Fruit fly (Drosophila melanogaster) whole organism, embryonic: Measurements from ENCODE around the gene Cyt-c1L.

Experiments used
- Atf-2 ChIP-seq: fragments of 200-800 bp; sonication (Bioruptor generic); optimal IDR thresholded peaks from 2 replicates; lab custom pipeline; 2016; ENCODE audit warnings: missing biosample characterization, missing genetic modification characterization
- CG10147 ChIP-seq: fragments of 200-800 bp; sonication (Bioruptor generic); optimal IDR thresholded peaks from 2 replicates; lab custom pipeline; 2019; ENCODE audit warnings: missing biosample characterization, mild to moderate bottlenecking, missing genetic modification characterization, moderate library complexity
- CG10274 ChIP-seq: fragments of 200-800 bp; sonication (Bioruptor generic); optimal IDR thresholded peaks from 3 replicates; lab custom pipeline; 2017; ENCODE audit warnings: missing biosample characterization, mild to moderate bottlenecking, missing genetic modification characterization
- CG11085 ChIP-seq: fragments of 200-800 bp; sonication (Bioruptor generic); IDR thresholded peaks from 2 replicates; pipeline ENCODE4 v1.3.6; 2022; ENCODE audit warnings: missing biosample characterization, missing genetic modification characterization
- CG16863 ChIP-seq: fragments of 200-800 bp; sonication (Bioruptor generic); optimal IDR thresholded peaks from 3 replicates; lab custom pipeline; 2016; ENCODE audit warnings: missing biosample characterization, missing genetic modification characterization
- CG3065 ChIP-seq: fragments of 200-800 bp; sonication (Bioruptor generic); optimal IDR thresholded peaks from 2 replicates; lab custom pipeline; 2016; ENCODE audit warnings: missing biosample characterization, missing genetic modification characterization
- CG3281 ChIP-seq: fragments of 200-800 bp; sonication (Bioruptor generic); optimal IDR thresholded peaks from 3 replicates; lab custom pipeline; 2017; ENCODE audit warnings: missing biosample characterization, mild to moderate bottlenecking, missing genetic modification characterization
- CG34422 ChIP-seq: fragments of 200-800 bp; sonication (Bioruptor generic); IDR thresholded peaks from 3 replicates; pipeline ENCODE4 v1.3.6; 2022; ENCODE audit warnings: missing biosample characterization, missing genetic modification characterization
- CG4854 ChIP-seq: fragments of 200-800 bp; sonication (Bioruptor generic); optimal IDR thresholded peaks from 2 replicates; lab custom pipeline; 2016; ENCODE audit warnings: missing biosample characterization, missing genetic modification characterization, inconsistent platforms
- CG6765 ChIP-seq: fragments of 200-800 bp; sonication (Bioruptor generic); optimal IDR thresholded peaks from 3 replicates; lab custom pipeline; 2017; ENCODE audit warnings: missing biosample characterization, mild to moderate bottlenecking, missing genetic modification characterization
- CG7372 ChIP-seq: fragments of 200-800 bp; sonication (Bioruptor generic); IDR thresholded peaks from 2 replicates; pipeline ENCODE4 v1.3.6; 2022; ENCODE audit warnings: missing biosample characterization, missing genetic modification characterization
- CG7786 ChIP-seq: fragments of 200-800 bp; sonication (Bioruptor generic); optimal IDR thresholded peaks from 2 replicates; lab custom pipeline; 2016; ENCODE audit warnings: missing biosample characterization, missing genetic modification characterization
- CG7839 ChIP-seq: fragments of 200-800 bp; sonication (Bioruptor generic); optimal IDR thresholded peaks from 3 replicates; lab custom pipeline; 2018; ENCODE audit warnings: missing biosample characterization, mild to moderate bottlenecking, missing genetic modification characterization, moderate library complexity
- CG7963 ChIP-seq: fragments of 200-800 bp; sonication (Bioruptor generic); IDR thresholded peaks from 3 replicates; pipeline ENCODE4 v1.3.6; 2022; ENCODE audit warnings: missing biosample characterization, missing genetic modification characterization; ENCODE audit not compliant: partially characterized antibody
- CHES-1-like ChIP-seq: fragments of 200-800 bp; sonication (Bioruptor generic); optimal IDR thresholded peaks from 2 replicates; lab custom pipeline; 2016; ENCODE audit warnings: missing biosample characterization, missing genetic modification characterization
- CoRest ChIP-seq: fragments of 200-800 bp; sonication (Bioruptor generic); optimal IDR thresholded peaks from 3 replicates; lab custom pipeline; 2018; ENCODE audit warnings: missing biosample characterization, mild to moderate bottlenecking, missing genetic modification characterization, moderate library complexity
- D19A ChIP-seq: fragments of 200-800 bp; optimal IDR thresholded peaks from 3 replicates; lab custom pipeline; 2019; ENCODE audit warnings: missing biosample characterization, mild to moderate bottlenecking, missing genetic modification characterization, moderate library complexity
- Dfd ChIP-seq, 2 experiments: fragments of >200 bp; optimal IDR thresholded peaks; 2 replicates each; lab custom pipeline; 2017; ENCODE audit warnings: missing biosample characterization in 2 of 2, missing genetic modification characterization in 2 of 2
- Dip3 ChIP-seq: fragments of 200-800 bp; sonication (Bioruptor generic); optimal IDR thresholded peaks from 3 replicates; lab custom pipeline; 2016; ENCODE audit warnings: missing biosample characterization, missing genetic modification characterization
- Doc3 ChIP-seq: fragments of 200-800 bp; sonication (Bioruptor generic); IDR thresholded peaks from 3 replicates; pipeline ENCODE4 v1.3.6; 2022; ENCODE audit warnings: missing biosample characterization, missing genetic modification characterization; ENCODE audit not compliant: partially characterized antibody
- Dp ChIP-seq: fragments of 200-800 bp; sonication (Bioruptor generic); optimal IDR thresholded peaks from 2 replicates; lab custom pipeline; 2018; ENCODE audit warnings: missing biosample characterization, mild to moderate bottlenecking, missing genetic modification characterization, moderate library complexity
- Elba2 ChIP-seq: fragments of 200-800 bp; sonication (Bioruptor generic); optimal IDR thresholded peaks from 3 replicates; lab custom pipeline; 2016; ENCODE audit warnings: missing biosample characterization, missing genetic modification characterization
- GATAe ChIP-seq: fragments of 200-800 bp; sonication (Bioruptor generic); conservative IDR thresholded peaks from 2 replicates; pipeline ENCODE4 v1.3.6; 2022; ENCODE audit warnings: missing biosample characterization, missing genetic modification characterization
- Mrtf ChIP-seq: fragments of 200-800 bp; sonication (Bioruptor generic); IDR thresholded peaks from 3 replicates; pipeline ENCODE4 v1.3.6; 2022; ENCODE audit warnings: missing biosample characterization, missing genetic modification characterization
- NK7.1 ChIP-seq: fragments of 200-800 bp; sonication (Bioruptor generic); optimal IDR thresholded peaks from 3 replicates; lab custom pipeline; 2016; ENCODE audit warnings: missing biosample characterization, missing genetic modification characterization
- Sry-δ ChIP-seq: fragments of 200-800 bp; sonication (Bioruptor generic); optimal IDR thresholded peaks from 2 replicates; lab custom pipeline; 2016; ENCODE audit warnings: missing biosample characterization, missing genetic modification characterization
- YL-1 ChIP-seq: fragments of 200-800 bp; sonication (Bioruptor generic); optimal IDR thresholded peaks from 3 replicates; lab custom pipeline; 2017; ENCODE audit warnings: missing biosample characterization, mild to moderate bottlenecking, missing genetic modification characterization
- ac ChIP-seq: fragments of 200-800 bp; sonication (Bioruptor generic); optimal IDR thresholded peaks from 3 replicates; lab custom pipeline; 2017; ENCODE audit warnings: missing biosample characterization, mild to moderate bottlenecking, missing genetic modification characterization
- chif ChIP-seq, 2 experiments: fragments of 200-800 bp; sonication (Bioruptor generic); optimal IDR thresholded peaks; 3 replicates each; lab custom pipeline; 2016; ENCODE audit warnings: missing biosample characterization in 2 of 2, missing genetic modification characterization in 2 of 2
- chm ChIP-seq: fragments of 200-800 bp; sonication (Bioruptor generic); IDR thresholded peaks from 2 replicates; pipeline ENCODE4 v1.3.6; 2022; ENCODE audit warnings: missing biosample characterization, missing genetic modification characterization
- croc ChIP-seq: fragments of 200-800 bp; sonication (Bioruptor generic); conservative IDR thresholded peaks from 3 replicates; pipeline ENCODE4 v1.3.6; 2022; ENCODE audit warnings: missing biosample characterization, missing genetic modification characterization
- crol ChIP-seq: fragments of 200-800 bp; sonication (Bioruptor generic); IDR thresholded peaks from 2 replicates; pipeline ENCODE4 v1.3.6; 2022; ENCODE audit warnings: missing biosample characterization, missing genetic modification characterization
- dimm ChIP-seq: fragments of 200-800 bp; sonication (Bioruptor generic); IDR thresholded peaks from 2 replicates; pipeline ENCODE4 v1.3.6; 2022; ENCODE audit warnings: missing biosample characterization, missing genetic modification characterization
- ems ChIP-seq: fragments of 200-800 bp; sonication (Bioruptor generic); optimal IDR thresholded peaks from 3 replicates; lab custom pipeline; 2016; ENCODE audit warnings: missing biosample characterization, missing genetic modification characterization
- fd96Cb ChIP-seq: fragments of 200-800 bp; sonication (Bioruptor generic); optimal IDR thresholded peaks from 2 replicates; lab custom pipeline; 2018; ENCODE audit warnings: missing biosample characterization, mild to moderate bottlenecking, missing genetic modification characterization, moderate library complexity
- gsb-n ChIP-seq: fragments of 200-800 bp; sonication (Bioruptor generic); optimal IDR thresholded peaks from 3 replicates; lab custom pipeline; 2018; ENCODE audit warnings: missing biosample characterization, mild to moderate bottlenecking, missing genetic modification characterization
- her ChIP-seq: fragments of 200-800 bp; sonication (Bioruptor generic); optimal IDR thresholded peaks from 2 replicates; lab custom pipeline; 2016; ENCODE audit warnings: missing biosample characterization, missing genetic modification characterization
- hkb ChIP-seq, 2 experiments: fragments of 200-800 bp in 1 of 2; fragments of >200 bp in 1 of 2; sonication (Bioruptor generic) in 1 of 2; IDR thresholded peaks in 1 of 2; optimal IDR thresholded peaks in 1 of 2; 2 replicates each; pipeline versions ENCODE4 v1.3.6 to Lab custom; 2017 to 2022; ENCODE audit warnings: missing biosample characterization in 1 of 2, missing genetic modification characterization in 1 of 2
- insv ChIP-seq, 2 experiments: fragments of 200-800 bp; sonication (Bioruptor generic); optimal IDR thresholded peaks; 3 replicates each; lab custom pipeline; 2016 to 2018; ENCODE audit warnings: missing biosample characterization in 2 of 2, missing genetic modification characterization in 2 of 2
- jigr1 ChIP-seq: fragments of 200-800 bp; sonication (Bioruptor generic); IDR thresholded peaks from 3 replicates; pipeline ENCODE4 v1.3.6; 2022; ENCODE audit warnings: missing biosample characterization, missing genetic modification characterization
- kni ChIP-seq: fragments of 200-800 bp; sonication (Bioruptor generic); optimal IDR thresholded peaks from 3 replicates; lab custom pipeline; 2017; ENCODE audit warnings: mild to moderate bottlenecking, missing biosample characterization, missing genetic modification reagents, missing genetic modification characterization
- mld ChIP-seq: fragments of 200-800 bp; sonication (Bioruptor generic); IDR thresholded peaks from 3 replicates; pipeline ENCODE4 v1.3.6; 2022; ENCODE audit warnings: missing biosample characterization, missing genetic modification characterization; ENCODE audit not compliant: partially characterized antibody
- nau ChIP-seq: fragments of 200-800 bp; sonication (Bioruptor generic); optimal IDR thresholded peaks from 3 replicates; lab custom pipeline; 2017; ENCODE audit warnings: missing biosample characterization, mild to moderate bottlenecking, missing genetic modification characterization, missing genetic modification reagents
- oc ChIP-seq: fragments of 200-800 bp; sonication (Bioruptor generic); optimal IDR thresholded peaks from 2 replicates; lab custom pipeline; 2018; ENCODE audit warnings: missing biosample characterization, mild to moderate bottlenecking, missing genetic modification characterization, moderate library complexity
- pb ChIP-seq: fragments of 200-800 bp; sonication (Bioruptor generic); optimal IDR thresholded peaks from 3 replicates; lab custom pipeline; 2016; ENCODE audit warnings: missing biosample characterization, missing genetic modification characterization
- pnt ChIP-seq: fragments of 200-800 bp; sonication (Bioruptor generic); optimal IDR thresholded peaks from 3 replicates; lab custom pipeline; 2016; ENCODE audit warnings: missing biosample characterization, missing genetic modification characterization
- schlank ChIP-seq: fragments of 200-800 bp; sonication (Bioruptor generic); optimal IDR thresholded peaks from 2 replicates; lab custom pipeline; 2018; ENCODE audit warnings: missing biosample characterization, mild to moderate bottlenecking, missing genetic modification characterization
- twi ChIP-seq: fragments of 200-800 bp; optimal IDR thresholded peaks from 2 replicates; lab custom pipeline; 2019; ENCODE audit warnings: missing biosample characterization, mild to moderate bottlenecking, missing genetic modification characterization, moderate library complexity
- unc-4 ChIP-seq: fragments of 200-800 bp; sonication (Bioruptor generic); IDR thresholded peaks from 2 replicates; pipeline ENCODE4 v1.3.6; 2022; ENCODE audit warnings: missing biosample characterization, missing genetic modification characterization; ENCODE audit not compliant: partially characterized antibody
- wek ChIP-seq: fragments of 200-800 bp; sonication (Bioruptor generic); optimal IDR thresholded peaks from 3 replicates; lab custom pipeline; 2018; ENCODE audit warnings: missing biosample characterization, mild to moderate bottlenecking, missing genetic modification characterization, moderate library complexity

The Cyt-c1L gene

dm6 chr3R:29207996-29208395 is 4.1 kb upstream of the Cyt-c1L start (continued):
- TF ChIP-seq her (GFP tag; lab: Kevin White, UChicago) (no peak), schlank (tag; lab: Kevin White, UChicago) (no peak), Doc3 (no peak), pb (no peak), CG7786 (GFP tag; lab: Kevin White, UChicago) (no peak), CG7963 (GFP tag; lab: Robert Waterston, UW) (no peak), Elba2 (GFP tag; lab: Kevin White, UChicago) (no peak), NK7.1 (GFP tag; lab: Kevin White, UChicago) (peak; percentile 14), croc (peak; percentile 51; the same call in 2 of the 3 replicates), D19A (tag; lab: Kevin White, UChicago) (peak; percentile 69), CG16863 (peak; percentile 46), CG10147 (GFP tag; lab: Kevin White, UChicago) (peak; percentile 45), kni (GFP tag; lab: Kevin White, UChicago) (no peak), ems (GFP tag; lab: Kevin White, UChicago) (peak; percentile 37), wek (GFP tag; lab: Kevin White, UChicago) (no peak), twi (tag; lab: Kevin White, UChicago) (peak; percentile 25), crol (GFP tag; lab: Robert Waterston, UW) (no peak), CoRest (tag; lab: Kevin White, UChicago) (peak; percentile 73), insv (GFP tag; optimal IDR thresholded peaks at IDR 0.05; lab: Kevin White, UChicago) (no peak), CHES-1-like (GFP tag; lab: Kevin White, UChicago) (no peak), Sry-δ (GFP tag; lab: Kevin White, UChicago) (no peak), gsb-n (peak; percentile 71), Dip3 (GFP tag; lab: Kevin White, UChicago) (peak; percentile 26), jigr1 (GFP tag; lab: Robert Waterston, UW) (no peak), oc (peak; percentile 82), YL-1 (GFP tag; lab: Kevin White, UChicago) (no peak), nau (GFP tag; lab: Kevin White, UChicago) (peak; percentile 53), CG4854 (peak; percentile 10), CG7372 (GFP tag; lab: Robert Waterston, UW) (peak; percentile 54; the same call in 1 of the 2 replicates), CG7839 (peak; percentile 78), CG34422 (GFP tag; lab: Robert Waterston, UW) (peak; percentile 56; the same call in 1 of the 3 replicates), Dp (GFP tag; lab: Kevin White, UChicago) (no peak), fd96Cb (tag; lab: Kevin White, UChicago) (peak; percentile 82), CG3281 (GFP tag; lab: Kevin White, UChicago) (peak; percentile 27), chm (peak; percentile 79), CG3065 (GFP tag; lab: Kevin White, UChicago) (no peak), CG6765 (GFP tag; lab: Kevin White, UChicago) (no peak), chif (GFP tag; optimal IDR thresholded peaks at IDR 0.05; lab: Kevin White, UChicago) (peak; percentile 31 to 40), mld (GFP tag; lab: Robert Waterston, UW) (no peak), hkb (optimal IDR thresholded peaks at IDR 0.05; lab: Kevin White, UChicago) (no peak), hkb (GFP tag; IDR thresholded peaks at IDR 0.05; lab: Robert Waterston, UW) (peak; percentile 80), ac (no peak), unc-4 (no peak), Dfd (GFP tag; optimal IDR thresholded peaks at IDR 0.05; lab: Kevin White, UChicago) (no peak), pnt (GFP tag; lab: Kevin White, UChicago) (no peak), Atf-2 (GFP tag; lab: Kevin White, UChicago) (no peak), dimm (GFP tag; lab: Robert Waterston, UW) (peak; percentile 34; the same call in 1 of the 2 replicates), GATAe (GFP tag; lab: Robert Waterston, UW) (no peak), Mrtf (peak; percentile 65; the same call in 2 of the 3 replicates), CG10274 (GFP tag; lab: Kevin White, UChicago) (peak; percentile 28), CG11085 (GFP tag; lab: Robert Waterston, UW) (no peak)
